Fruit fly (Drosophila melanogaster): Measurements from ENCODE around the gene CG7102.

DNA sequence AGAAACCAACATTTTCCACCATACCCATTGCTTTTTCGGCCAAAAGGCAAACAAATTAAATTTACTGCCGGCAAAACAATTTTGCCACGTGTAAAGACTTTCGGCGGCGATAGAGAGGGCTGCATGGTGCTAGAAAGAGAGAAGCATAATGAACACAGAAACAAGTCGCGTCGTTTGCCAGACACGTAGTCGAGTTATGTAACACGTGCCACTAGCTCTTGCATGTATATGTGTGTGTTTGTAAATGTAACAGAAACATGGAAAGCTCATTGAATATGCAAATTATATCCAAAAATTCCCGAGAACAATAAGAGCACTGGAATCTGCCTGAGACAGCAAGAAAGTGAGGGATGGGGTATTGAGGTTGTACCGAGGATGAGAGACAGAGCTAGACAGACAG, 43.4 kb upstream of the CG7102 start:
- TF ChIP-seq lola (GFP tag; optimal IDR thresholded peaks at IDR 0.05) = no peak
- TF ChIP-seq sage (GFP tag; optimal IDR thresholded peaks at IDR 0.05) = no peak
- TF ChIP-seq Sp1 (GFP tag; optimal IDR thresholded peaks at IDR 0.05) = no peak
- no peak for TF ChIP-seq usp (GFP tag; optimal IDR thresholded peaks at IDR 0.05)
- TF ChIP-seq psq (GFP tag; optimal IDR thresholded peaks at IDR 0.05) = no peak
- TF ChIP-seq h (GFP tag; optimal IDR thresholded peaks at IDR 0.05) = no peak
- TF ChIP-seq Hr78 (GFP tag; optimal IDR thresholded peaks at IDR 0.05) = no peak

All from whole organism, wandering third instar larva.